Worm (Caenorhabditis elegans) whole organism, mixed stage, embryonic: ENCODE results near the gene str-247.

Source experiments
- ceh-39 ChIP-seq: fragments of 150-350 bp; optimal IDR thresholded peaks from 2 replicates; lab custom pipeline; 2014; ENCODE audit warnings: missing biosample characterization, missing genetic modification characterization
- ces-1 ChIP-seq: fragments of 150-350 bp; optimal IDR thresholded peaks from 2 replicates; lab custom pipeline; 2014; ENCODE audit warnings: missing biosample characterization, missing genetic modification reagents, missing genetic modification characterization
- hlh-1 ChIP-seq: fragments of 150-350 bp; optimal IDR thresholded peaks from 2 replicates; lab custom pipeline; 2014; ENCODE audit warnings: missing biosample characterization, missing genetic modification reagents, missing genetic modification characterization
- lin-13 ChIP-seq: fragments of 150-350 bp; optimal IDR thresholded peaks from 2 replicates; lab custom pipeline; 2014; ENCODE audit warnings: missing biosample characterization, missing genetic modification characterization
- mab-5 ChIP-seq: fragments of 150-350 bp; optimal IDR thresholded peaks from 2 replicates; lab custom pipeline; 2014; ENCODE audit warnings: missing biosample characterization, missing genetic modification characterization
- mep-1 ChIP-seq: fragments of 150-350 bp; optimal IDR thresholded peaks from 2 replicates; lab custom pipeline; 2017; ENCODE audit warnings: missing biosample characterization, missing genetic modification reagents, missing genetic modification characterization, inconsistent platforms
- nhr-76 ChIP-seq: sonication (generic microtip); optimal IDR thresholded peaks from 2 replicates; lab custom pipeline; 2017; ENCODE audit warnings: missing biosample characterization, missing genetic modification characterization
- snpc-4 ChIP-seq: fragments of 150-350 bp; optimal IDR thresholded peaks from 2 replicates; lab custom pipeline; 2014; ENCODE audit warnings: missing biosample characterization, missing genetic modification characterization
- unc-62 ChIP-seq: fragments of 150-350 bp; optimal IDR thresholded peaks from 2 replicates; lab custom pipeline; 2014; ENCODE audit warnings: missing biosample characterization, missing genetic modification reagents, missing genetic modification characterization

- TF ChIP-seq ceh-39 (tag; lab: Kevin White, UChicago) = no peak
- TF ChIP-seq lin-13 (tag; lab: Kevin White, UChicago) = no peak
- TF ChIP-seq mep-1 (tag; lab: Kevin White, UChicago) = no peak
- no peak for TF ChIP-seq ces-1
- no peak for TF ChIP-seq mab-5
- TF ChIP-seq snpc-4 = no peak
- no peak for TF ChIP-seq hlh-1 (tag; lab: Kevin White, UChicago)
- TF ChIP-seq unc-62 (GFP tag; lab: Kevin White, UChicago) = no peak
- no peak for TF ChIP-seq nhr-76 (tag; lab: Kevin White, UChicago)
Measured at ce11 chrV:3963715-3964114, 9.9 kb downstream of the str-247 start, which contains the start of gene cyp-34A7.
